Fruit fly (Drosophila melanogaster): Measurements from ENCODE around the gene CG15167.

- TF ChIP-seq CG7928 (GFP tag; optimal IDR thresholded peaks at IDR 0.05): no peak
- TF ChIP-seq sqz (GFP tag; optimal IDR thresholded peaks at IDR 0.05): no peak
- TF ChIP-seq gce (GFP tag; IDR thresholded peaks at IDR 0.05): no peak
- no peak for TF ChIP-seq CG4328 (GFP tag; optimal IDR thresholded peaks at IDR 0.05)
- no peak for TF ChIP-seq Dek (tag; optimal IDR thresholded peaks at IDR 0.05)
- no peak for TF ChIP-seq tup (GFP tag; optimal IDR thresholded peaks at IDR 0.05)
- TF ChIP-seq CG10979 (tag; optimal IDR thresholded peaks at IDR 0.05): no peak
These were observed 13.1 kb downstream of the CG15167 start for dm6 chr2L:18753242-18753641.
